Worm (Caenorhabditis elegans): ENCODE data around the gene Y38H8A.7.

Y38H8A.7 gene

DNA sequence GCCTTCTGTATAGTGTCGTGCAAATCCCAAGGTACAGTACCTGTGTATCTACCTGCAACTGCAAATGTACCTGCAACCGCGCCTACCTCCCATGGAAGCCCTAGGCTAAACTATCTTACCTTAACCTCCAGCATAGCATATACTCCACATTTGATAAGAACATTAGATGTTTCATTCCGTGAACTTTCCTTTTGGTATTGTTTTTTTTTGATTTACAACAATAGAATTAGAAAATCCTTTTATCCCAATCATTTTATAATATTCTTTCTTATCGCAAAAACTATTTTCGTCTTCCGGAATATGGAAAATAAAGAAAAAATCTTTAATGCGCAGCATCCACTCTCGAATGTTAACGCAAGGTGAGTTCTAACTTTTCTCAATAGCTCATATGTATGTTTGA, 18.8 kb downstream of the Y38H8A.7 start, which contains the start of gene Y38H8A.2:
Gene Y38H8A.2, plus strand, starts transcription at position 301 of the 400 bp plus-strand sequence.
- TF ChIP-seq ceh-82 (tag; optimal IDR thresholded peaks at IDR 0.05) (no peak), Y55F3AM.14 (GFP tag; optimal IDR thresholded peaks at IDR 0.05) (no peak), aly-2 (tag; optimal IDR thresholded peaks at IDR 0.05) (no peak), gmeb-1 (tag; optimal IDR thresholded peaks at IDR 0.05) (no peak), nhr-77 (tag; optimal IDR thresholded peaks at IDR 0.05) (no peak), skn-1 (tag; optimal IDR thresholded peaks at IDR 0.05) (no peak), mab-5 (tag; optimal IDR thresholded peaks at IDR 0.05) (no peak), nhr-25 (tag; optimal IDR thresholded peaks at IDR 0.05) (no peak), crh-2 (tag; optimal IDR thresholded peaks at IDR 0.05) (no peak), ceh-16 (tag; optimal IDR thresholded peaks at IDR 0.05) (no peak)

DNA sequence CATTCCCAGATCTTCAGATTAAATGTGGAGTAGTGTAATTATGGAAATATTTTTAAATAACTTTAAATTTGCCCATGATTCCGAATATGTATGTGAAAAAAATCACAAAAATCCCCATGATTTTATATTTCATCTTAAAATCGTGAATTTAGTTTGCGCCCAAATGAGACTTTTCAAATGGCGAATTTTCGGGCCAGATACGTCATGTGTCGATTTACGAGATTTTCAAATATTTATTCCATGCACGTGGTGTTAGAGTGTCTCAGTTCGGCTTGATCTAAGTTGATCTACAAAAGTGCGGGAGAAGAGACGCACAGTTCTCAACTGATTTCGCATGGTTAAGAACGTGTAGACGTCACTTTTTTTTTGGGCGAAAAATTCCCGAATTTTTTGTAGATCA, 27.2 kb downstream of the Y38H8A.7 start, which contains the start of gene Y38H8A.1:
Gene Y38H8A.1, plus strand, starts transcription at position 301 of the 400 bp plus-strand sequence.
- TF ChIP-seq mbf-1 (tag; optimal IDR thresholded peaks at IDR 0.05) (no peak), C34F6.9 (tag; optimal IDR thresholded peaks at IDR 0.05) (no peak), gmeb-1 (tag; optimal IDR thresholded peaks at IDR 0.05) (no peak), unc-55 (GFP tag; optimal IDR thresholded peaks at IDR 0.05) (no peak), crh-2 (tag; optimal IDR thresholded peaks at IDR 0.05) (no peak), mab-5 (tag; optimal IDR thresholded peaks at IDR 0.05) (no peak), mdl-1 (tag; optimal IDR thresholded peaks at IDR 0.05) (no peak), lin-11 (tag; optimal IDR thresholded peaks at IDR 0.05) (no peak), alr-1 (tag; optimal IDR thresholded peaks at IDR 0.05) (no peak), Y55F3AM.14 (GFP tag; optimal IDR thresholded peaks at IDR 0.05) (no peak), egl-27 (tag; optimal IDR thresholded peaks at IDR 0.05) (no peak)

DNA sequence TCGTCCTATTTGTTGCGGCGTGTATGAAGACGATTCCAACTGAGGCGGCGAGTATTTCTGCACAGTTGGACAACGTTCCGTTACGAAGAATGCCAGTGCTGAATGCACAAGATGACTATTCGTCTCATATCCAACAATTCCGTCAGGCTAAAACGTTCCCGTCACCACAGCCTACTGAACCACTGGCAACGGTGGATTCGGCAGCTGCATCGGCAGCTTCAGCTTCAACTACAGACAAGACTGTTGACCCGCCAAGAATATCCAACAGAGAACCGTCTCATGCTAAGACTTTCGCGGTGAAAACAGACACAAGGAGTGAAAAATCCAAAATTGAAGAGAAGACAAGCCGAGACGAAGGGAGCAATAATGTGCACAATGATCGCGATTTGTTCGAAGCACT, 28.3 kb downstream of the Y38H8A.7 start:
- TF ChIP-seq C34F6.9 (tag; optimal IDR thresholded peaks at IDR 0.05), result no peak
- TF ChIP-seq nhr-21 (tag; optimal IDR thresholded peaks at IDR 0.05), result no peak
- TF ChIP-seq nhr-23 (tag; optimal IDR thresholded peaks at IDR 0.05), result no peak
- TF ChIP-seq sem-4 (tag; optimal IDR thresholded peaks at IDR 0.05), result no peak
- no peak for TF ChIP-seq lsy-2 (tag; optimal IDR thresholded peaks at IDR 0.05)
- TF ChIP-seq ZK546.5 (tag; optimal IDR thresholded peaks at IDR 0.05), result no peak
- TF ChIP-seq ztf-11 (tag; optimal IDR thresholded peaks at IDR 0.05), result no peak
- no peak for TF ChIP-seq ceh-82 (tag; optimal IDR thresholded peaks at IDR 0.05)
- no peak for TF ChIP-seq nhr-77 (tag; optimal IDR thresholded peaks at IDR 0.05)

DNA sequence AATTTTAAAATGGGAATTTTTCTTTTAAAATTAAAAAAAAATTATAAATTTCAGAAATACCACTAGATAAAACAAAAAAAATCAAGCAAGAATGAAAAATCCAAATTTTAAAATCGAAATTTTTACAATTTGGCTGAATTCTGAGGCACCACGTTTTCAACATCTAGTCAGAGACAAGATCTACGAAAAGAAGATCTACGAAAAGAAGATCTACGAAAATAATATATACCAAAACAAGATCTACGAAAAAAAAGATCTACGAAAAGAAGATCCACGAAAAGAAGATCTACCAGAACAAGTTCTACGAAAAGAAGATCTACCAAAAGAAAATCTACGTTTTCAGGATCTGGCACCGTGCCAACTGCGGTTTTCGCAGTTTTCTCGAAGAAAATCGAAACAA, 31.7 kb downstream of the Y38H8A.7 start:
- TF ChIP-seq lin-11 (tag; optimal IDR thresholded peaks at IDR 0.05) (no peak), unc-55 (GFP tag; optimal IDR thresholded peaks at IDR 0.05) (peak; percentile 34)

DNA sequence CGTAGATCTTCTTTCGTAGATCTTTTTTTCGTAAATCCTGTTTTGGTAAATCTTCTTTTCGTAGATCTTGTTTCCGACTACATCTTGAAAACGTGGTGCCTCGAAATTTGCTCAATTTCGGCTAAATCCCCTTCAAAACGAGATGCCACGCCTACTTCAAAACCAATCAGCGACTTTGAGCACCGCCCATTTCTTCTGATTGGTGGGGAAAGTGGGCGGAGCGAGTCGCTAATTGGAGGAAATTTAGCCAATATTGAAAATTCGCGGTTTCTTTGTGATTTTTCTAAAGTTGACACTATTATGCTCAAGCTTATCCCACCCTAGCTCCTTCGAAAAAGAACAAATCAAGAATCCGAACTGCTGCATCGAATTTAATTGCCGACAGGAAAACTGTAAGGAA, 32.3 kb downstream of the Y38H8A.7 start:
- TF ChIP-seq sem-4 (tag; optimal IDR thresholded peaks at IDR 0.05) (no peak), nhr-10 (tag; optimal IDR thresholded peaks at IDR 0.05) (no peak), unc-39 (tag; optimal IDR thresholded peaks at IDR 0.05) (no peak), nhr-21 (tag; optimal IDR thresholded peaks at IDR 0.05) (no peak), fos-1 (tag; optimal IDR thresholded peaks at IDR 0.05) (no peak), nhr-129 (tag; optimal IDR thresholded peaks at IDR 0.05) (no peak)

DNA sequence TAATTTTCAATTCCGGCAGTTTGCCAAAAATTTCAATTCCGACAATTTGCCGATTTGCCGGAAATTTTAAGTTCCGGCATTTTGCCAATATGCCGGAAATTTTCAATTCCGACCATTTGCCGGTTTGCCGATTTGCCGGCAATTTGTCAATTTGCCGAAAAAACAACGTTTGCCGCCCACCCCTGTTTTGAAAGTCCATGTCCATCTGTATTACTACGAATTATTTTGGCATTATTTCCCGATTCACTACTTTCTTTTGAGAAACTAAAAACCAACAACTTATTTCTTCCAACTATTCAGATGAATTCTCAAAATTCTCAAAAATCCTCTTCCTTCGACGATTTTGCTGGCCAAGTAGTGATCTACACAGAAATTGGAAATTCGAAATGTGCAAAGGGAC, 37.0 kb downstream of the Y38H8A.7 start, which contains the start of gene Y45F10A.7:
Gene Y45F10A.7, plus strand, starts transcription at position 301 of the 400 bp plus-strand sequence.
- TF ChIP-seq lin-13 (GFP tag; optimal IDR thresholded peaks at IDR 0.05) (no peak), zag-1 (tag; optimal IDR thresholded peaks at IDR 0.05) (no peak), unc-55 (GFP tag; optimal IDR thresholded peaks at IDR 0.05) (no peak), elt-3 (tag; optimal IDR thresholded peaks at IDR 0.05) (no peak), lsy-2 (tag; optimal IDR thresholded peaks at IDR 0.05) (no peak), blmp-1 (tag; optimal IDR thresholded peaks at IDR 0.05; ENCODE audit: insufficient read depth) (no peak), ceh-82 (tag; optimal IDR thresholded peaks at IDR 0.05) (no peak), nhr-237 (tag; optimal IDR thresholded peaks at IDR 0.05) (no peak), unc-39 (tag; optimal IDR thresholded peaks at IDR 0.05) (no peak)
